Worm (Caenorhabditis elegans) whole organism, early embryonic: ENCODE measurements around the gene W06D12.6.

Experiments used
- B0310.2 ChIP-seq: sonication (generic microtip); optimal IDR thresholded peaks from 2 replicates; lab custom pipeline; 2016; ENCODE audit warnings: mild to moderate bottlenecking, missing genetic modification characterization, missing compliant biosample characterization
- F13C5.2 ChIP-seq: sonication (generic microtip); optimal IDR thresholded peaks from 2 replicates; lab custom pipeline; 2017; ENCODE audit warnings: mild to moderate bottlenecking, missing genetic modification characterization, inconsistent platforms, missing compliant biosample characterization
- aly-1 ChIP-seq: sonication (generic microtip); optimal IDR thresholded peaks from 2 replicates; lab custom pipeline; 2016; ENCODE audit warnings: missing genetic modification characterization, missing compliant biosample characterization
- ama-1 ChIP-seq: fragments of 150-350 bp; optimal IDR thresholded peaks from 2 replicates; lab custom pipeline; 2014
- ceh-13 ChIP-seq: fragments of 200-800 bp; sonication (Bioruptor generic); optimal IDR thresholded peaks from 2 replicates; lab custom pipeline; 2018; ENCODE audit warnings: mild to moderate bottlenecking, missing genetic modification characterization, missing compliant biosample characterization
- ceh-36 ChIP-seq: sonication (generic microtip); optimal IDR thresholded peaks from 2 replicates; lab custom pipeline; 2016; ENCODE audit warnings: missing genetic modification characterization, inconsistent platforms, missing compliant biosample characterization
- ets-7 ChIP-seq: sonication (generic microtip); optimal IDR thresholded peaks from 2 replicates; lab custom pipeline; 2016; ENCODE audit warnings: missing genotype, missing genetic modification characterization, missing compliant biosample characterization
- flt-1 ChIP-seq: fragments of 200-800 bp; sonication (Bioruptor generic); IDR thresholded peaks from 2 replicates; pipeline ENCODE4 v1.3.6; 2022; ENCODE audit warnings: missing genetic modification characterization, missing compliant biosample characterization
- hmbx-1 ChIP-seq: sonication (generic microtip); optimal IDR thresholded peaks from 2 replicates; lab custom pipeline; 2016; ENCODE audit warnings: mild to moderate bottlenecking, missing genetic modification characterization, missing compliant biosample characterization
- hmg-4 ChIP-seq: fragments of 200-800 bp; sonication (Bioruptor generic); optimal IDR thresholded peaks from 2 replicates; lab custom pipeline; 2018; ENCODE audit warnings: mild to moderate bottlenecking, missing genetic modification characterization, missing compliant biosample characterization
- hnd-1 ChIP-seq: sonication (generic microtip); optimal IDR thresholded peaks from 2 replicates; lab custom pipeline; 2016; ENCODE audit warnings: missing genetic modification characterization, missing compliant biosample characterization
- pes-1 ChIP-seq: fragments of 200-800 bp; sonication (Bioruptor generic); IDR thresholded peaks from 2 replicates; pipeline ENCODE4 v1.3.6; 2022; ENCODE audit warnings: missing genetic modification reagents, missing genetic modification characterization, missing compliant biosample characterization
- scrt-1 ChIP-seq: fragments of 200-800 bp; sonication (Bioruptor generic); IDR thresholded peaks from 2 replicates; pipeline ENCODE4 v1.3.6; 2022; ENCODE audit warnings: missing genetic modification characterization, missing compliant biosample characterization
- sea-1 ChIP-seq: fragments of 200-800 bp; sonication (Bioruptor generic); conservative IDR thresholded peaks from 2 replicates; pipeline ENCODE4 v1.3.6; 2022; ENCODE audit warnings: missing genetic modification characterization, missing compliant biosample characterization
- tbx-11 ChIP-seq: fragments of 200-800 bp; sonication (Bioruptor generic); IDR thresholded peaks from 2 replicates; pipeline ENCODE4 v1.3.6; 2022; ENCODE audit warnings: missing genetic modification characterization, missing compliant biosample characterization
- tbx-37 ChIP-seq: fragments of 200-800 bp; sonication (Bioruptor generic); conservative IDR thresholded peaks from 2 replicates; pipeline ENCODE4 v1.3.6; 2022; ENCODE audit warnings: missing genetic modification reagents, missing genetic modification characterization, missing compliant biosample characterization
- tra-4 ChIP-seq: sonication (generic microtip); optimal IDR thresholded peaks from 2 replicates; lab custom pipeline; 2017; ENCODE audit warnings: missing genetic modification characterization, missing compliant biosample characterization

Gene W06D12.6

DNA sequence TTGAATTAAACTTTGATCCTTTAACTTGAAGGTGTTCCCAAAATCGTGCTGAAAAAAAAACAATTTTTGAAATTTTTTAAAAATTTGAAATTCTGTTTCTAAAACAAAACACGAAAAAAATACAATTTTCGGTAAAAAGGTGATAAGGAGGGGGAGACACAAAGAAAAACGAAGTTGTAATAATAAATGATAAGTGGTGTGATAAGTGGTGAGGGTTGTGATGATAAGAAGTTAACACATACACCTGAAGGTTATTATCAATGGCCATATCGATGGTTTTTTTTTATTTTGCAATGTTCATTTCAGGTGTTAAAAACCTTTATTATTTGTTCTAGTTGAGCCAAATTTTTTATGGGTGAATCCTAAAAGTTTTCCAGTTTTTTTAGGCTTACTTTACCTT, 8.4 kb downstream of the W06D12.6 start, which contains the start of gene twk-33:
Gene twk-33, minus strand, starts transcription at position 48 of the 400 bp plus-strand sequence.
- no peak for TF ChIP-seq tbx-11 (GFP tag; lab: Robert Waterston, UW)
- TF ChIP-seq flt-1, result no peak
- no peak for TF ChIP-seq hmbx-1 (tag; lab: Kevin White, UChicago)
- TF ChIP-seq hnd-1 (tag; lab: Kevin White, UChicago), result no peak
- TF ChIP-seq ceh-36 (tag; lab: Kevin White, UChicago), result no peak
- TF ChIP-seq scrt-1 (GFP tag; lab: Robert Waterston, UW), result no peak
- no peak for TF ChIP-seq B0310.2
- no peak for TF ChIP-seq tbx-37 (GFP tag; lab: Robert Waterston, UW)

- TF ChIP-seq tbx-11 (GFP tag; lab: Robert Waterston, UW) (no peak), aly-1 (tag; lab: Kevin White, UChicago) (no peak), hmbx-1 (tag; lab: Kevin White, UChicago) (no peak), tbx-37 (GFP tag; lab: Robert Waterston, UW) (no peak), ceh-36 (tag; lab: Kevin White, UChicago) (no peak), scrt-1 (GFP tag; lab: Robert Waterston, UW) (no peak), pes-1 (no peak), ets-7 (tag; lab: Kevin White, UChicago) (no peak)
Observed at ce11 chrV:17718647-17719046, 12.7 kb downstream of the W06D12.6 start, which contains the start of gene str-77. Gene str-77 (plus strand): TSS chrV:17718947.

DNA sequence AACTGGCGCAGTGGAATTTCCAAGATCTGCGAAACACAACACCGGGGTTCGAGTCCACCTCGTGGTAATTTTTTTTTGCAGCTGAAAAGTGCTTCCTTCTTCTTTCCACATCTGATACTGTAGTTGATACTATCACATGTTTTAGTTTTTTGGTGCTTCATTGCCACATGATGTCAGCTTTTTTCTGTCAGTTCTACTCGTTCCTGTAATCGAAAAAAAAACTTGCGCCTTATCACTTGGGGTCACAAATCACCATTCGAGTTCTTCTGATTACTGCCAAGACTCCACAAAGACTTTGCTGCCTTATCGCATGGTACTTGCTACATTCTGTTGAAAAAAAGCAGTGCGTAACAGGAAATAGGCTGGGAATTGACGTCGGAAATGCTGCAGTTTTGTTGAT, 15.8 kb downstream of the W06D12.6 start:
- TF ChIP-seq aly-1 (tag; lab: Kevin White, UChicago) (no peak), pes-1 (no peak), tra-4 (no peak), hmbx-1 (tag; lab: Kevin White, UChicago) (no peak), tbx-11 (GFP tag; lab: Robert Waterston, UW) (no peak), F13C5.2 (no peak), B0310.2 (no peak), flt-1 (no peak), sea-1 (GFP tag; lab: Robert Waterston, UW) (no peak), ama-1 (lab: Kevin White, UChicago) (no peak), scrt-1 (GFP tag; lab: Robert Waterston, UW) (no peak), hnd-1 (tag; lab: Kevin White, UChicago) (no peak)

DNA sequence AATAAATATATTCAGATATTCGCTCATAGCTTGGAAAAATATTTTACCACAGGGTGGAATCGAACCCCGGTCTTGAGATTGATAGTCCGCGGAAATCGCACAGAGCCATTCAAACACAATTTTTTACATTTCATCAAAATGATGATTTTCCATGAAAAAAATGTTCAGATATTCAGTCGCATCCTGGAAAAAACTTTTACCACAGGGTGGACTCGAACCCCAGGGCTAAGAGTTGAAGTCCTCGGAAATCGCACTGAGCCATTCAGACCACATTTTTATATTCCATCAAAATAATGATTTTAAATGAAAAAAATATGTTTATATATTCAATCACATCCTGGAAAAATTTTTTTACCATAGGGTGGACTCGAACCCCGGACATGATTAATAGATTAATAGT, 16.6 kb downstream of the W06D12.6 start:
- TF ChIP-seq flt-1, result no peak
- TF ChIP-seq tbx-37 (GFP tag; lab: Robert Waterston, UW), result no peak
- no peak for TF ChIP-seq pes-1
- TF ChIP-seq tra-4, result no peak
- TF ChIP-seq B0310.2, result no peak
- no peak for TF ChIP-seq sea-1 (GFP tag; lab: Robert Waterston, UW)
- no peak for TF ChIP-seq tbx-11 (GFP tag; lab: Robert Waterston, UW)
- TF ChIP-seq scrt-1 (GFP tag; lab: Robert Waterston, UW), result no peak
- TF ChIP-seq hnd-1 (tag; lab: Kevin White, UChicago), result no peak
- no peak for TF ChIP-seq ama-1 (lab: Kevin White, UChicago)
- no peak for TF ChIP-seq ceh-13

DNA sequence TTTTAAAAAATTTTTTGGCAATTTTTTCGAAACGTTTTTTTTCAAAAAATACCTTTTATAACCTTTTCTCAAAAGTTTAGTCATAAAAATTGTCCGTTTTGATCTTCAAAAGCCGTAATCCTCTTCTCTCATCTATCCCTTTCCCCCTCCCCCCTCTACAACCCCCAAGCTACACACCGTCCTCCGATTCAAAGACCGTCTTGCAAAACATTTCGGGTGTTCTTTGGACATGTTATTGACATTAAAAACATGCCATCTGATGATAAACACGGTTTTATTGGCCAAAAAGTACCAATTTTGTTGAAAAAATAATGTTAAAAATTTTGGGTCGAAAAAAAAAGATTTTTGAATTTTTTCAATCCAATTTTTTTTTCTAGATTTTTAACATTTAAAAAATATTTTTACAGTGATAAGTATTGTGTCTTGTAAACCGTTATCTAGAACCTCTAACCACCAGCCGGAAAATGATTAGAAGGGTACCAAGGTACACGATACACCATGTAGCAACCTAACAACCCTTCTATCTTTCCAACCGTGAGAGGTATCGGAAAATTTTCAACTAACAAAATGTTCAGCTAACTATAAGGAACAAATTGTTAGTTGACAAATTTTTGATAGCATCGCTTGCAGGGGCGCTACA, 17.3 kb downstream of the W06D12.6 start:
- no peak for TF ChIP-seq ceh-36 (tag; lab: Kevin White, UChicago)
- no peak for TF ChIP-seq ceh-13
- TF ChIP-seq B0310.2, result no peak
- no peak for TF ChIP-seq hmg-4
- TF ChIP-seq aly-1 (tag; lab: Kevin White, UChicago), result no peak
- no peak for TF ChIP-seq scrt-1 (GFP tag; lab: Robert Waterston, UW)
- no peak for TF ChIP-seq hnd-1 (tag; lab: Kevin White, UChicago)
- TF ChIP-seq F13C5.2, result no peak
- TF ChIP-seq sea-1 (GFP tag; lab: Robert Waterston, UW), result no peak
- no peak for TF ChIP-seq hmbx-1 (tag; lab: Kevin White, UChicago)
- no peak for TF ChIP-seq flt-1
- TF ChIP-seq ama-1 (lab: Kevin White, UChicago), result no peak
- no peak for TF ChIP-seq tbx-37 (GFP tag; lab: Robert Waterston, UW)

DNA sequence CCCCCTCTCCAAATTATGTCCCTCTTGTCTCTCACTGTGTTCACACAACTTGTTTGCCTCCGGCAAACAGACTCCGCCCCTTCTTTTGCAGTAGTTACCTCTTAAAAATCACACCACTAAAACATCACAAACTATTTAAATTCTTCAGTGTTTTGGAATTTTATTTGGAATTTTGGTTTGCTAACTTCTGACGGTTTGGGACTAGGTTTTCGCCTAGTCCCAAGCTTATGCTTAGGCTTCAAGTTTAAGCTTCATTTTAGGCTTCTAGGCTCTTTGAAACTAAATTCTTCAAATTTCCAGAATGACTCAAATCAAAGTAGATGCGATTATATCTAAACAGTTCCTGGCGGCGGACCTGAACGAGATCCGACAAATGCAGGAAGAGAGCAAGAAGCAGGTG, 18.8 kb downstream of the W06D12.6 start, which contains the start of gene fat-5:
Gene fat-5, plus strand, starts transcription at position 301 of the 400 bp plus-strand sequence.
- no peak for TF ChIP-seq ets-7 (tag; lab: Kevin White, UChicago)
- TF ChIP-seq hnd-1 (tag; lab: Kevin White, UChicago), result no peak
- TF ChIP-seq tbx-11 (GFP tag; lab: Robert Waterston, UW), result no peak
- TF ChIP-seq hmbx-1 (tag; lab: Kevin White, UChicago), result no peak
- no peak for TF ChIP-seq aly-1 (tag; lab: Kevin White, UChicago)
- TF ChIP-seq pes-1, result no peak
- TF ChIP-seq scrt-1 (GFP tag; lab: Robert Waterston, UW), result no peak

DNA sequence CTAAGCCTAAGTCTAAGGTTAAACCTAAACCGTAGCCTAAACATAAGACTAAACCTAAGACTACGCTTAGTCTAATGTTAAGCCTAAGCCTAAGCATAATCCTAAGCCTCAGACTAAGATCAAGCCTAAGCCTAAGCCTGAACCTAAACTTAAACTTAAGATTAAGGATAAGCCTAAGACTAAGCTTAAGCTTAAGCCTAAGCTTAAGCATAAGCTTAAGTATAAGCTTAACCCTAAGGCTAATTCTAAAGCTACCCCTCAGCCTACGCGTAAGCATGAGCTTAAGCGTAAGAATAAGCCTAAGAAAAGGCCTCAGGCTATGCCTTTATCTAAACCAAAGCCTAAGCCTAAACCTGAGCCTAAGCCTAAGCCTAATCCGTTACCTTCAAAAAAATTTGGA, 22.4 kb downstream of the W06D12.6 start:
- TF ChIP-seq ceh-36 (tag; lab: Kevin White, UChicago), result peak; percentile 69
- TF ChIP-seq aly-1 (tag; lab: Kevin White, UChicago), result no peak
- TF ChIP-seq ceh-13, result no peak

DNA sequence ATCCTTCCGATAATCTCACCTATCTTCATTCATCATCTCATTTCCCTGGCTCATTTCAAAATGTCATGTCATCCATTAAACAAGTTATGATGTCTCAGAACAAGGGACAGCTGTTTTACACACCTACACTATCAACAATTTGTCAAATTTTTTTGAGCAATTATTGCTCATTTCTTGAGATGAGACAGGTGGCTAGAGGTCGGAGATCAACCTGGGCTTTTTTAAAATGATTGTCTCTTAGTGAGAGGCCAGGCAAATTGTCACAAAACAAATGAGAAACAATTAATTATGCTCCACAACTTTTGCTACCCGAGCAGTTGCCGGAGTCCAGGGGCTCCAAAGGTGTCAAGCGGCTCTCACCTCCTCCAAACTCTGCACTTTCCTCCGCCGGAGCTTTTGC, 22.8 kb downstream of the W06D12.6 start:
- TF ChIP-seq pes-1, result no peak
- TF ChIP-seq sea-1 (GFP tag; lab: Robert Waterston, UW), result no peak
- TF ChIP-seq ama-1 (lab: Kevin White, UChicago), result no peak
